Worm (Caenorhabditis elegans): ENCODE results near the gene cpg-7.

cpg-7 gene

DNA sequence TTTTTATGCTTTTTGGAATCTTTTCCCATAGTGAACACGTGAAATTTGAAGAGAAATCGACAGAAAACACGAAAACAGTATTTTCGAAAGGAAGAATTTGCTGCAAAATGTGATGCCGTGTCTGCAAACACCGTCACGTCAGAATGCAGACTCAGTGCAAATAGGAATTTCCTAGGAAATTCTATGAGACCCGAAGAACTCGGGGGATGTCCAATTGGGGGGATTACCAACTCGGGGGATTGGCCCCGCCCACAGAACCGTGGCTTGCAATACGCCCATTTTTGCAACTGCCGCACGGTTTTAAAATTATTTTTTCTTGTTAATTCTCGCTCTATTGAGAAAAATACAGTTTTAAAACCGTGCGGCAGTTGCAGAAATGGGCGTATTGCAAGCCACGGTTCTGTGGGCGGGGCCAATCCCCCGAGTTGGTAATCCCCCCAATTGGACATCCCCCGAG lies 33.1 kb upstream of the cpg-7 start, which contains the start of gene cacn-1:
cacn-1 (minus strand) TSS at position 51 of the 457 bp plus-strand sequence.
- TF ChIP-seq unc-55 (GFP tag; optimal IDR thresholded peaks at IDR 0.05) (peak; percentile 42), nhr-129 (tag; optimal IDR thresholded peaks at IDR 0.05) (peak; percentile 2), F13H6.1 (tag; optimal IDR thresholded peaks at IDR 0.05) (peak; percentile 24), sma-3 (GFP tag; optimal IDR thresholded peaks at IDR 0.05) (peak; percentile 65), gmeb-1 (tag; optimal IDR thresholded peaks at IDR 0.05) (peak; percentile 35), lin-13 (GFP tag; optimal IDR thresholded peaks at IDR 0.05) (peak; percentile 3), lsy-2 (tag; optimal IDR thresholded peaks at IDR 0.05) (peak; percentile 27 to 64), crh-2 (tag; optimal IDR thresholded peaks at IDR 0.05) (peak; percentile 25)

DNA sequence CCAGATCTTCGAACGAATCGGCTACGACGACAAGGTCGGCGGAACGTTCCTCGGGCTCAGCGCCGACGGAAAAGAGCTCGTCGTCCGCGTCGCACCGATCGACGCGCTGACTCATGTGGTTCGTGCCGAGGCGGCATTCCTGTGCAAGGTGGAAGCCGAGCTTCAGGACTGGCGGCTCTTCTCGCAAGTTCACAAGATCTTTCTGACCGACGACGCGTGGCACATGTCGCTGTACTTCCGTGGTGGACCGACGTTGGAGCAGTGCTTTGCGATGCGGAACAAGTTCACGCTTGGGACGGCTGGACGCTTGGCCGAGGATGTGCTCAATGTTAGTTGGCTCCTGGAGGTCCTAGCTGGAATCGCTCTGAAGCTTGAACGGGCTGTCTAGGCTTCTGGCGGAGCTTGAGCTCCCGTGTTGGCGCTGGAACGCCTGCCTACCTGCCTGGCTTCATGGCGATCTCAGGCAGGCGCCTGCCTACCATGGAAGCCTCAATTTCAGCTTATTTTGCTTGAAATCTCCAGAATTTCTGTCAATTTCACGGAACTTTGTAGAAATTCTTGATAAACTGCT lies 29.9 kb upstream of the cpg-7 start:
- TF ChIP-seq ztf-4 (tag; optimal IDR thresholded peaks at IDR 0.05) (no peak), unc-62 (GFP tag; optimal IDR thresholded peaks at IDR 0.05) (no peak), ama-1 (optimal IDR thresholded peaks at IDR 0.05) (no peak), gmeb-1 (tag; optimal IDR thresholded peaks at IDR 0.05) (no peak), C34F6.9 (tag; optimal IDR thresholded peaks at IDR 0.05) (no peak), snpc-4 (tag; optimal IDR thresholded peaks at IDR 0.05) (no peak), crh-2 (tag; optimal IDR thresholded peaks at IDR 0.05) (no peak), nhr-10 (tag; optimal IDR thresholded peaks at IDR 0.05) (no peak), mdl-1 (tag; optimal IDR thresholded peaks at IDR 0.05) (no peak), unc-55 (GFP tag; optimal IDR thresholded peaks at IDR 0.05) (no peak), nhr-25 (tag; optimal IDR thresholded peaks at IDR 0.05) (no peak), elt-3 (tag; optimal IDR thresholded peaks at IDR 0.05) (no peak), dmd-4 (tag; optimal IDR thresholded peaks at IDR 0.05) (no peak), elt-1 (tag; optimal IDR thresholded peaks at IDR 0.05) (no peak), nhr-129 (tag; optimal IDR thresholded peaks at IDR 0.05) (no peak), ceh-82 (tag; optimal IDR thresholded peaks at IDR 0.05) (no peak), sma-3 (GFP tag; optimal IDR thresholded peaks at IDR 0.05) (no peak)

- no peak for TF ChIP-seq C34F6.9 (tag; optimal IDR thresholded peaks at IDR 0.05)
- TF ChIP-seq aly-2 (tag; optimal IDR thresholded peaks at IDR 0.05) = no peak
- TF ChIP-seq nhr-237 (tag; optimal IDR thresholded peaks at IDR 0.05) = no peak
- no peak for TF ChIP-seq Y55F3AM.14 (GFP tag; optimal IDR thresholded peaks at IDR 0.05)
- no peak for TF ChIP-seq unc-62 (GFP tag; optimal IDR thresholded peaks at IDR 0.05)
- no peak for TF ChIP-seq nhr-12 (tag; optimal IDR thresholded peaks at IDR 0.05)
Observed at ce11 chrII:14137538-14137937, 28.5 kb upstream of the cpg-7 start, which contains the start of gene K09E4.1. Gene K09E4.1, plus strand, starts transcription at chrII:14137838.

DNA sequence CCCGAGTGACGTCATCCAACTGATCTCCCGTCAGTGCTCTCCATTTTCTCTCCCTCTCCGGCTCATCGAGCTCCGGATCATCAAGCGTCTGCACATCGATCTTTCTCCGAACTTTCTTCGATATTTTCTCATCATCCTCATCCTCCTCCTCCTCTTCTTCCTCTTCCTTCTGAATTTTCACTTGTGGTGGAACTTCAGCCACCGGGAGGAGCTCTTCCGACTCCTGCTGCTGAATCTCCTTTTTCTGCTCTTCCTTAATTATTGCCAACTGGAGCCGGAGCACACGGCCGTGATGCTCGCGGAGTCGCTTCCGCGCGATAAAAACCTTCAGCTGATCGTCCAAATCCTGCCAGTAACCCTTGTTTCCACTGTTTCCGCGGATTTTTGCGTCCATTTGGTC lies 27.3 kb upstream of the cpg-7 start:
- TF ChIP-seq lsy-2 (tag; optimal IDR thresholded peaks at IDR 0.05) = no peak
- no peak for TF ChIP-seq ztf-11 (tag; optimal IDR thresholded peaks at IDR 0.05)
- TF ChIP-seq lin-13 (GFP tag; optimal IDR thresholded peaks at IDR 0.05) = no peak
- no peak for TF ChIP-seq zag-1 (tag; optimal IDR thresholded peaks at IDR 0.05)
- TF ChIP-seq unc-39 (tag; optimal IDR thresholded peaks at IDR 0.05) = no peak

ce11 chrII:14132733-14133132 lies 23.7 kb upstream of the cpg-7 start, which contains the start of gene algn-3:
Gene algn-3, minus strand, starts transcription at chrII:14132833.
- TF ChIP-seq alr-1 (tag; optimal IDR thresholded peaks at IDR 0.05) (no peak), ceh-16 (tag; optimal IDR thresholded peaks at IDR 0.05) (no peak), crh-2 (tag; optimal IDR thresholded peaks at IDR 0.05) (no peak), ZK546.5 (tag; optimal IDR thresholded peaks at IDR 0.05) (no peak), lin-11 (tag; optimal IDR thresholded peaks at IDR 0.05) (no peak), sma-9 (GFP tag; optimal IDR thresholded peaks at IDR 0.05) (no peak), sma-9 (tag; optimal IDR thresholded peaks at IDR 0.05) (no peak), nhr-12 (tag; optimal IDR thresholded peaks at IDR 0.05) (no peak), nhr-25 (tag; optimal IDR thresholded peaks at IDR 0.05) (no peak), F13H6.1 (tag; optimal IDR thresholded peaks at IDR 0.05) (no peak), nhr-23 (tag; optimal IDR thresholded peaks at IDR 0.05) (no peak)
